Worm (Caenorhabditis elegans) whole organism, L4 larva: ENCODE data around the gene F32D8.13.

Experiments used
- D1046.2 ChIP-seq: fragments of 200-800 bp; sonication (Bioruptor generic); IDR thresholded peaks from 2 replicates; pipeline ENCODE4 v1.3.6; 2022; ENCODE audit warnings: missing genetic modification characterization, missing compliant biosample characterization
- F44E2.7 ChIP-seq: fragments of 200-800 bp; sonication (Bioruptor generic); IDR thresholded peaks from 2 replicates; pipeline ENCODE4 v2.1.2; 2022; ENCODE audit warnings: missing genetic modification characterization, missing compliant biosample characterization
- F49E8.2 ChIP-seq: sonication (generic microtip); optimal IDR thresholded peaks from 2 replicates; lab custom pipeline; 2016; ENCODE audit warnings: missing compliant biosample characterization, mild to moderate bottlenecking, missing genetic modification characterization, borderline replicate concordance
- T26A8.4 ChIP-seq: fragments of 200-800 bp; sonication (Bioruptor generic); IDR thresholded peaks from 2 replicates; pipeline ENCODE4 v1.3.6; 2022; ENCODE audit warnings: missing genetic modification characterization, missing compliant biosample characterization
- aha-1 ChIP-seq: fragments of 150-350 bp; peaks from one replicate; lab custom pipeline; 2014; ENCODE audit warnings: missing biosample characterization, missing genetic modification characterization
- aly-2 ChIP-seq: sonication (generic microtip); optimal IDR thresholded peaks from 2 replicates; lab custom pipeline; 2018; ENCODE audit warnings: missing biosample characterization, missing genetic modification characterization
- ceh-62 ChIP-seq: sonication (generic microtip); optimal IDR thresholded peaks from 2 replicates; lab custom pipeline; 2017; ENCODE audit warnings: missing biosample characterization, missing genetic modification characterization
- cey-2 ChIP-seq: sonication (generic microtip); optimal IDR thresholded peaks from 3 replicates; lab custom pipeline; 2017; ENCODE audit warnings: missing genetic modification characterization, mild to moderate bottlenecking, missing compliant biosample characterization, antibody characterized with exemption, borderline replicate concordance; ENCODE audit not compliant: insufficient read depth
- daf-12 ChIP-seq: fragments of 150-350 bp; optimal IDR thresholded peaks from 2 replicates; lab custom pipeline; 2014; ENCODE audit warnings: missing biosample characterization, missing genetic modification reagents, missing genetic modification characterization
- daf-19 ChIP-seq: fragments of 200-800 bp; sonication (Bioruptor generic); conservative IDR thresholded peaks from 2 replicates; pipeline ENCODE4 v1.3.6; 2022; ENCODE audit warnings: missing genetic modification characterization, missing compliant biosample characterization
- dmd-8 ChIP-seq: fragments of 200-800 bp; sonication (Bioruptor generic); IDR thresholded peaks from 2 replicates; pipeline ENCODE4 v1.3.6; 2022; ENCODE audit warnings: missing genetic modification characterization, missing compliant biosample characterization
- dmd-9 ChIP-seq: fragments of 200-800 bp; sonication (Bioruptor generic); IDR thresholded peaks from 2 replicates; pipeline ENCODE4 v1.3.6; 2022; ENCODE audit warnings: missing genetic modification reagents, missing genetic modification characterization, missing compliant biosample characterization
- egl-27 ChIP-seq: sonication (generic microtip); optimal IDR thresholded peaks from 3 replicates; lab custom pipeline; 2017; ENCODE audit warnings: missing biosample characterization, missing genetic modification reagents, missing genetic modification characterization
- egl-43 ChIP-seq: fragments of 200-800 bp; sonication (Bioruptor generic); IDR thresholded peaks from 2 replicates; pipeline ENCODE4 v1.3.6; 2022; ENCODE audit warnings: missing genetic modification reagents, missing genetic modification characterization, missing compliant biosample characterization
- gei-8 ChIP-seq: fragments of 200-800 bp; sonication (Bioruptor generic); optimal IDR thresholded peaks from 2 replicates; lab custom pipeline; 2018; ENCODE audit warnings: mild to moderate bottlenecking, missing genetic modification characterization, missing compliant biosample characterization
- hif-1 ChIP-seq, 2 experiments: sonication (generic microtip); optimal IDR thresholded peaks; 2 replicates each; lab custom pipeline; 2016 to 2017; ENCODE audit warnings: missing compliant biosample characterization in 2 of 2, missing genetic modification characterization in 2 of 2, missing genetic modification reagents in 2 of 2, missing genotype in 2 of 2, mild to moderate bottlenecking in 1 of 2
- hlh-11 ChIP-seq: fragments of 200-800 bp; sonication (Bioruptor generic); optimal IDR thresholded peaks from 2 replicates; lab custom pipeline; 2018; ENCODE audit warnings: mild to moderate bottlenecking, missing genetic modification characterization, missing compliant biosample characterization
- hlh-30 ChIP-seq: sonication (generic microtip); optimal IDR thresholded peaks from 2 replicates; lab custom pipeline; 2017; ENCODE audit warnings: antibody characterized with exemption, mild to moderate bottlenecking, missing genetic modification characterization, missing compliant biosample characterization; ENCODE audit not compliant: insufficient read depth
- lim-7 ChIP-seq: fragments of 200-800 bp; sonication (Bioruptor generic); IDR thresholded peaks from 2 replicates; pipeline ENCODE4 v1.3.6; 2022; ENCODE audit warnings: missing genetic modification characterization, missing compliant biosample characterization
- lin-38 ChIP-seq: fragments of 200-800 bp; sonication (Bioruptor generic); IDR thresholded peaks from 2 replicates; pipeline ENCODE4 v1.3.6; 2022; ENCODE audit warnings: missing genetic modification reagents, missing genetic modification characterization, missing compliant biosample characterization
- lsy-2 ChIP-seq, 2 experiments: fragments of 150-350 bp in 1 of 2; sonication (generic microtip) in 1 of 2; optimal IDR thresholded peaks; 2 replicates each; lab custom pipeline; 2014 to 2017; ENCODE audit warnings: missing biosample characterization in 2 of 2, missing genetic modification characterization in 2 of 2
- madf-9 ChIP-seq: fragments of 200-800 bp; sonication (Bioruptor generic); conservative IDR thresholded peaks from 2 replicates; pipeline ENCODE4 v1.3.6; 2022; ENCODE audit warnings: missing genetic modification reagents, missing genetic modification characterization, missing compliant biosample characterization
- mdl-1 ChIP-seq, 2 experiments: fragments of 150-350 bp in 1 of 2; sonication (generic microtip) in 1 of 2; optimal IDR thresholded peaks; 2 replicates each; lab custom pipeline; 2014 to 2017; ENCODE audit warnings: missing biosample characterization in 2 of 2, missing genetic modification characterization in 2 of 2
- mes-2 ChIP-seq: sonication (generic microtip); optimal IDR thresholded peaks from 2 replicates; lab custom pipeline; 2016; ENCODE audit warnings: missing genotype, mild to moderate bottlenecking, missing genetic modification characterization, missing compliant biosample characterization; ENCODE audit not compliant: poor library complexity, severe bottlenecking
- mxl-3 ChIP-seq: fragments of 200-800 bp; sonication (Bioruptor generic); optimal IDR thresholded peaks from 2 replicates; lab custom pipeline; 2018; ENCODE audit warnings: mild to moderate bottlenecking, missing genetic modification characterization, missing compliant biosample characterization
- nhr-25 ChIP-seq: sonication (generic microtip); optimal IDR thresholded peaks from 2 replicates; lab custom pipeline; 2017; ENCODE audit warnings: missing genetic modification characterization, mild to moderate bottlenecking, missing compliant biosample characterization, antibody characterized with exemption, moderate library complexity, borderline replicate concordance; ENCODE audit not compliant: insufficient read depth
- nhr-28 ChIP-seq: fragments of 150-350 bp; optimal IDR thresholded peaks from 2 replicates; lab custom pipeline; 2014; ENCODE audit warnings: missing biosample characterization, missing genetic modification characterization
- nhr-6 ChIP-seq: fragments of 150-350 bp; optimal IDR thresholded peaks from 2 replicates; lab custom pipeline; 2014; ENCODE audit warnings: missing biosample characterization, missing genetic modification characterization
- nhr-76 ChIP-seq: fragments of 150-350 bp; optimal IDR thresholded peaks from 2 replicates; lab custom pipeline; 2014; ENCODE audit warnings: missing biosample characterization, missing genetic modification characterization
- nhr-77 ChIP-seq: fragments of 150-350 bp; optimal IDR thresholded peaks from 2 replicates; lab custom pipeline; 2014; ENCODE audit warnings: missing biosample characterization, missing genetic modification characterization
- sdz-12 ChIP-seq: fragments of 200-800 bp; sonication (Bioruptor generic); optimal IDR thresholded peaks from 2 replicates; lab custom pipeline; 2018; ENCODE audit warnings: mild to moderate bottlenecking, missing genetic modification characterization, missing compliant biosample characterization
- tra-1 ChIP-seq: fragments of 200-800 bp; sonication (Bioruptor generic); IDR thresholded peaks from 2 replicates; pipeline ENCODE4 v1.3.6; 2022; ENCODE audit warnings: missing genetic modification reagents, missing genetic modification characterization, missing compliant biosample characterization
- unc-39 ChIP-seq: sonication (generic microtip); optimal IDR thresholded peaks from 2 replicates; lab custom pipeline; 2017; ENCODE audit warnings: missing biosample characterization, missing genetic modification characterization
- unc-62 ChIP-seq, 3 experiments: fragments of 150-350 bp in 1 of 3; sonication (generic microtip); optimal IDR thresholded peaks in 2 of 3; peaks in 1 of 3; 1 replicate in 1 of 3; 2 replicates in 2 of 3; lab custom pipeline; 2014 to 2017; ENCODE audit warnings: missing biosample characterization in 3 of 3, missing genetic modification characterization in 3 of 3, missing genetic modification reagents in 3 of 3, missing genotype in 1 of 3
- zip-11 ChIP-seq: fragments of 200-800 bp; sonication (Bioruptor generic); IDR thresholded peaks from 2 replicates; pipeline ENCODE4 v1.3.6; 2022; ENCODE audit warnings: missing genetic modification characterization, missing compliant biosample characterization
- ztf-7 ChIP-seq: fragments of 150-350 bp; optimal IDR thresholded peaks from 2 replicates; lab custom pipeline; 2014; ENCODE audit warnings: missing biosample characterization, missing genetic modification characterization

Gene F32D8.13

ce11 chrV:10887564-10887963, 8.8 kb downstream of the F32D8.13 start (continued):
- TF ChIP-seq lsy-2 (tag; optimal IDR thresholded peaks at IDR 0.05; lab: Kevin White, UChicago) (peak in 1 of 2 experiments; percentile 18), T26A8.4 (GFP tag; lab: Robert Waterston, UW) (peak; percentile 79), lim-7 (GFP tag; lab: Robert Waterston, UW) (no peak), hif-1 (tag; optimal IDR thresholded peaks at IDR 0.05; lab: Kevin White, UChicago) (peak in 1 of 2 experiments; percentile 14), mes-2 (tag; lab: Kevin White, UChicago) (peak; percentile 42), egl-43 (GFP tag; lab: Robert Waterston, UW) (peak; percentile 74; the same call in 1 of the 2 replicates), gei-8 (GFP tag; lab: Kevin White, UChicago) (peak; percentile 61), D1046.2 (GFP tag; lab: Robert Waterston, UW) (0 out of 2 replicates have a peak, but pooled peaks have one; percentile 21)

ce11 chrV:10886405-10886887, 9.9 kb downstream of the F32D8.13 start, which contains the start of gene F32D8.3:
TSS of gene F32D8.3 (plus strand) at chrV:10886837.
- no peak for TF ChIP-seq D1046.2 (GFP tag; lab: Robert Waterston, UW)
- TF ChIP-seq madf-9 (GFP tag; lab: Robert Waterston, UW), result no peak
- TF ChIP-seq nhr-77 (tag; lab: Kevin White, UChicago), result no peak
- no peak for TF ChIP-seq F49E8.2
- no peak for TF ChIP-seq ztf-7
- TF ChIP-seq mdl-1 (tag; optimal IDR thresholded peaks at IDR 0.05; lab: Kevin White, UChicago), result peak in 1 of 2 experiments; percentile 52
- TF ChIP-seq mes-2 (tag; lab: Kevin White, UChicago), result no peak
- TF ChIP-seq nhr-28 (tag; lab: Kevin White, UChicago), result peak; percentile 33
- TF ChIP-seq hlh-11, result peak; percentile 62
- TF ChIP-seq zip-11 (GFP tag; lab: Robert Waterston, UW), result no peak
- no peak for TF ChIP-seq egl-27 (tag; lab: Kevin White, UChicago)
- TF ChIP-seq mxl-3 (GFP tag; lab: Kevin White, UChicago), result peak; percentile 76
- TF ChIP-seq ceh-62 (tag; lab: Kevin White, UChicago), result no peak
- no peak for TF ChIP-seq unc-39
- peak; percentile 62 for TF ChIP-seq cey-2 (tag; lab: Kevin White, UChicago)
- TF ChIP-seq F44E2.7 (GFP tag; lab: Robert Waterston, UW), result no peak
- no peak for TF ChIP-seq sdz-12
- TF ChIP-seq daf-19 (GFP tag; lab: Robert Waterston, UW), result no peak
- TF ChIP-seq dmd-8 (GFP tag; lab: Robert Waterston, UW), result no peak
- no peak for TF ChIP-seq tra-1
- no peak for TF ChIP-seq nhr-6 (tag; lab: Kevin White, UChicago)
- TF ChIP-seq lin-38 (GFP tag; lab: Robert Waterston, UW), result no peak
- no peak for TF ChIP-seq dmd-9 (GFP tag; lab: Robert Waterston, UW)
- peak; percentile 89 for TF ChIP-seq aha-1
- peak in 1 of 2 experiments; percentile 67 for TF ChIP-seq unc-62 (GFP tag; optimal IDR thresholded peaks at IDR 0.05 in 1 of 2; lab: Kevin White, UChicago)
- TF ChIP-seq unc-62 (tag; optimal IDR thresholded peaks at IDR 0.05; lab: Kevin White, UChicago), result no peak
- TF ChIP-seq daf-12 (tag; lab: Kevin White, UChicago), result no peak
- peak; percentile 24 for TF ChIP-seq hlh-30 (tag; lab: Kevin White, UChicago)
- no peak for TF ChIP-seq hif-1 (tag; optimal IDR thresholded peaks at IDR 0.05; lab: Kevin White, UChicago)
- TF ChIP-seq nhr-76, result no peak
- no peak for TF ChIP-seq aly-2 (tag; lab: Kevin White, UChicago)
- TF ChIP-seq, all 104 proteins: peak for 8

- TF ChIP-seq nhr-25 (tag; lab: Kevin White, UChicago) (no peak), ztf-7 (no peak), D1046.2 (GFP tag; lab: Robert Waterston, UW) (no peak), cey-2 (tag; lab: Kevin White, UChicago) (no peak)
- TF ChIP-seq, all 104 proteins: peak for 0
Observed at ce11 chrV:10883478-10883877, 12.9 kb downstream of the F32D8.13 start, which contains the start of gene F32D8.2. TSS of gene F32D8.2 (plus strand) at chrV:10883778.
